Worm (Caenorhabditis elegans): ENCODE measurements around the gene F09E5.3.

F09E5.3 gene

DNA sequence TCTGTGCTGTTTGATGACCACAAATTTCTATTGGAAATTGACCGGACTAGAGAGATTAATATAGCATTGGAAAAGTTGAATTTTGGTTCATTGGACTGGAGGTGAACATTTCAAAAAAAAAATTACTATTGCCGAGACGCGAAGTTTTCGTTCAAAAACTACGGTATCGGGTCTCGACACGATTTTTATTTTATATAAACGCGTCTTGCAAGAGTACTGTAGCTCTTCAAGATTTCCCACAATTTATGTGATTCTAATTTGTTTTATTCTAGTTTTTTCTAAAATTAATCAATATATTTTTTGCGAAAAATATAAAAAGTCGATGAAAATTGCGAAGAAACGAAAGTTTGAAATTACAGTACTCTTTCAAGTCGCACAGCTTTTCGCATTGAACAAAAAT, 3.2 kb upstream of the F09E5.3 start, which contains the start of gene F09E5.12:
TSS of gene F09E5.12 (minus strand) at position 101 of the 400 bp plus-strand sequence.
- TF ChIP-seq ceh-20 (GFP tag; IDR thresholded peaks at IDR 0.05): no peak
- TF ChIP-seq nhr-11 (tag; optimal IDR thresholded peaks at IDR 0.05): no peak
- TF ChIP-seq aha-1 (tag): peak; percentile 3
- TF ChIP-seq unc-39 (tag; optimal IDR thresholded peaks at IDR 0.05): no peak
- no peak for TF ChIP-seq nhr-41 (GFP tag; IDR thresholded peaks at IDR 0.05)
- no peak for TF ChIP-seq set-16 (GFP tag; IDR thresholded peaks at IDR 0.05)
- TF ChIP-seq php-3 (GFP tag; IDR thresholded peaks at IDR 0.05): no peak

ce11 chrII:5374967-5375366, 1.2 kb downstream of the F09E5.3 start, which contains the start of gene algn-2:
Gene algn-2 (plus strand): TSS chrII:5375267.
- TF ChIP-seq daf-19 (GFP tag; conservative IDR thresholded peaks at IDR 0.05): no peak
- TF ChIP-seq madf-5 (GFP tag; IDR thresholded peaks at IDR 0.05): no peak
- no peak for TF ChIP-seq unc-62 (GFP tag; optimal IDR thresholded peaks at IDR 0.05 in 1 of 2)
- no peak for TF ChIP-seq unc-62 (tag; optimal IDR thresholded peaks at IDR 0.05)
- TF ChIP-seq ceh-62 (tag; optimal IDR thresholded peaks at IDR 0.05): no peak
- no peak for TF ChIP-seq ceh-82 (tag; optimal IDR thresholded peaks at IDR 0.05)
- TF ChIP-seq nhr-77 (tag; optimal IDR thresholded peaks at IDR 0.05): no peak
- no peak for TF ChIP-seq unc-39 (tag; optimal IDR thresholded peaks at IDR 0.05)
- TF ChIP-seq zip-2 (tag; optimal IDR thresholded peaks at IDR 0.05): no peak

- TF ChIP-seq ctbp-1 (GFP tag; IDR thresholded peaks at IDR 0.05): no peak
- no peak for TF ChIP-seq daf-16 (GFP tag; optimal IDR thresholded peaks at IDR 0.05)
- peak; percentile 32 for TF ChIP-seq daf-16 (tag; optimal IDR thresholded peaks at IDR 0.05)
- TF ChIP-seq lim-7 (GFP tag; IDR thresholded peaks at IDR 0.05): no peak
- TF ChIP-seq daf-19 (GFP tag; conservative IDR thresholded peaks at IDR 0.05): no peak
- no peak for TF ChIP-seq vab-7 (GFP tag; IDR thresholded peaks at IDR 0.05)
- no peak for TF ChIP-seq aly-2 (tag; optimal IDR thresholded peaks at IDR 0.05)
- TF ChIP-seq unc-62 (GFP tag; optimal IDR thresholded peaks at IDR 0.05 in 1 of 2): peak in 1 of 2 experiments; percentile 98
- no peak for TF ChIP-seq unc-62 (tag; optimal IDR thresholded peaks at IDR 0.05)
- no peak for TF ChIP-seq nhr-6 (tag; optimal IDR thresholded peaks at IDR 0.05)
- TF ChIP-seq hmg-1.1 (GFP tag; IDR thresholded peaks at IDR 0.05): 0 out of 2 replicates have a peak, but pooled peaks have one; percentile 30
- TF ChIP-seq attf-4 (tag; optimal IDR thresholded peaks at IDR 0.05): no peak
- TF ChIP-seq zfp-2 (tag; optimal IDR thresholded peaks at IDR 0.05): no peak
- peak in 1 of 2 experiments; percentile 45 for TF ChIP-seq lsy-2 (tag; optimal IDR thresholded peaks at IDR 0.05)
- TF ChIP-seq F49E8.2 (tag; optimal IDR thresholded peaks at IDR 0.05; ENCODE audit: borderline replicate concordance): peak; percentile 18
- no peak for TF ChIP-seq mdl-1 (tag; optimal IDR thresholded peaks at IDR 0.05)
- peak; percentile 22 for TF ChIP-seq aha-1 (tag)
- peak; percentile 58; the same call in 1 of the 2 replicates for TF ChIP-seq Y48G9A.11 (GFP tag; IDR thresholded peaks at IDR 0.05)
- peak; percentile 58; the same call in 1 of the 2 replicates for TF ChIP-seq lin-38 (GFP tag; IDR thresholded peaks at IDR 0.05)
- TF ChIP-seq unc-130 (GFP tag; optimal IDR thresholded peaks at IDR 0.05): peak; percentile 56
These were observed 3.9 kb downstream of the F09E5.3 start, which contains the start of gene prdx-2 for ce11 chrII:5377467-5378238. Gene prdx-2 (plus strand): TSS chrII:5378195.

DNA sequence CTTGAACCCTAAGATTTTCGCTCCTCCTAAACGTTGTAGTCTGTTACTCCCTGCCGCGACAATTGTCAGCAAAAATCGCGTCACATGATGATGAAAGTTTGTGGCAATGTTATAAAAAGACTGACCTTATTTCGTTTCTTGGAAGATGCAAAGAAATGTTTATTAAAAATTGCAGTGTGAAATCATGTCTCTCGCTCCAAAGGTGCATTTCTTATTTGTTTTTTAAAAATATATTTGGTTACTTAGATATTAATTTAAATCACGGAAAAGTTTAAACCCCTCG, 4.4 kb downstream of the F09E5.3 start:
- TF ChIP-seq skn-1 (tag; optimal IDR thresholded peaks at IDR 0.05) (no peak), cey-2 (tag; optimal IDR thresholded peaks at IDR 0.05; ENCODE audit: borderline replicate concordance, insufficient read depth) (no peak), R02D3.7 (tag; optimal IDR thresholded peaks at IDR 0.05) (no peak), ctbp-1 (GFP tag; IDR thresholded peaks at IDR 0.05) (no peak), dpl-1 (GFP tag; optimal IDR thresholded peaks at IDR 0.05) (no peak), hmg-1.1 (GFP tag; IDR thresholded peaks at IDR 0.05) (no peak), aha-1 (tag) (no peak), nhr-102 (tag; optimal IDR thresholded peaks at IDR 0.05) (no peak), mdt-29 (GFP tag; IDR thresholded peaks at IDR 0.05) (no peak), ztf-11 (tag; optimal IDR thresholded peaks at IDR 0.05) (no peak), F49E8.2 (tag; optimal IDR thresholded peaks at IDR 0.05; ENCODE audit: borderline replicate concordance) (no peak), hlh-30 (tag; optimal IDR thresholded peaks at IDR 0.05; ENCODE audit: insufficient read depth) (peak; percentile 50), snpc-1.2 (GFP tag; IDR thresholded peaks at IDR 0.05) (no peak), php-3 (GFP tag; IDR thresholded peaks at IDR 0.05) (no peak), hlh-11 (tag; optimal IDR thresholded peaks at IDR 0.05) (peak; percentile 1), Y5F2A.4 (GFP tag; optimal IDR thresholded peaks at IDR 0.05) (no peak), nhr-28 (tag; optimal IDR thresholded peaks at IDR 0.05) (peak; percentile 44), unc-62 (GFP tag; optimal IDR thresholded peaks at IDR 0.05 in 1 of 2) (peak in 1 of 2 experiments; percentile 49), unc-62 (tag; optimal IDR thresholded peaks at IDR 0.05) (no peak), mxl-3 (GFP tag; optimal IDR thresholded peaks at IDR 0.05) (no peak), lin-1 (GFP tag; IDR thresholded peaks at IDR 0.05) (no peak), aly-2 (tag; optimal IDR thresholded peaks at IDR 0.05) (no peak), lsy-2 (tag; optimal IDR thresholded peaks at IDR 0.05) (peak in 1 of 2 experiments; percentile 11)
